Fruit fly (Drosophila melanogaster) whole organism, embryonic: ENCODE data around the gene Max.

ENCODE experiments used
- Asciz ChIP-seq: fragments of 200-800 bp; sonication (Bioruptor generic); optimal IDR thresholded peaks from 2 replicates; lab custom pipeline; 2017; ENCODE audit warnings: missing biosample characterization, mild to moderate bottlenecking, missing genetic modification characterization, missing genetic modification reagents
- Blimp-1 ChIP-seq: fragments of 200-800 bp; sonication (Bioruptor generic); optimal IDR thresholded peaks from 3 replicates; lab custom pipeline; 2018; ENCODE audit warnings: missing biosample characterization, missing genetic modification characterization, mild to moderate bottlenecking, moderate library complexity, missing genetic modification reagents
- C15 ChIP-seq: fragments of 200-800 bp; sonication (Bioruptor generic); IDR thresholded peaks from 3 replicates; pipeline ENCODE4 v1.3.6; 2022; ENCODE audit warnings: missing biosample characterization, missing genetic modification characterization
- CG11456 ChIP-seq: fragments of 200-800 bp; sonication (Bioruptor generic); IDR thresholded peaks from 3 replicates; pipeline ENCODE4 v1.3.6; 2022; ENCODE audit warnings: missing biosample characterization, missing genetic modification characterization
- CG12659 ChIP-seq: fragments of 200-800 bp; sonication (Bioruptor generic); optimal IDR thresholded peaks from 3 replicates; lab custom pipeline; 2017; ENCODE audit warnings: mild to moderate bottlenecking, missing biosample characterization, missing genetic modification reagents, missing genetic modification characterization
- CG12769 ChIP-seq: fragments of 200-800 bp; sonication (Bioruptor generic); optimal IDR thresholded peaks from 2 replicates; lab custom pipeline; 2019; ENCODE audit warnings: missing biosample characterization, mild to moderate bottlenecking, missing genetic modification characterization, moderate library complexity
- CG17328 ChIP-seq: fragments of 200-800 bp; sonication (Bioruptor generic); IDR thresholded peaks from 2 replicates; pipeline ENCODE4 v1.3.6; 2022; ENCODE audit warnings: missing biosample characterization, missing genetic modification characterization
- CG17802 ChIP-seq: fragments of 200-800 bp; sonication (Bioruptor generic); optimal IDR thresholded peaks from 2 replicates; lab custom pipeline; 2018; ENCODE audit warnings: missing biosample characterization, mild to moderate bottlenecking, missing genetic modification characterization, moderate library complexity
- CG2678 ChIP-seq: fragments of 200-800 bp; sonication (Bioruptor generic); optimal IDR thresholded peaks from 3 replicates; lab custom pipeline; 2019; ENCODE audit warnings: missing biosample characterization, mild to moderate bottlenecking, missing genetic modification characterization, moderate library complexity
- CG32532 ChIP-seq: fragments of 200-800 bp; sonication (Bioruptor generic); IDR thresholded peaks from 2 replicates; pipeline ENCODE4 v1.3.6; 2022; ENCODE audit warnings: missing biosample characterization, missing genetic modification characterization
- CG32767 ChIP-seq: fragments of 200-800 bp; sonication (Bioruptor generic); IDR thresholded peaks from 2 replicates; pipeline ENCODE4 v1.3.6; 2022; ENCODE audit warnings: missing biosample characterization, missing genetic modification characterization
- CG34422 ChIP-seq: fragments of 200-800 bp; sonication (Bioruptor generic); IDR thresholded peaks from 3 replicates; pipeline ENCODE4 v1.3.6; 2022; ENCODE audit warnings: missing biosample characterization, missing genetic modification characterization
- CG3995 ChIP-seq: fragments of 200-800 bp; sonication (Bioruptor generic); optimal IDR thresholded peaks from 3 replicates; lab custom pipeline; 2016; ENCODE audit warnings: missing biosample characterization, missing genetic modification characterization
- CG6254 ChIP-seq: fragments of 200-800 bp; sonication (Bioruptor generic); optimal IDR thresholded peaks from 3 replicates; lab custom pipeline; 2017; ENCODE audit warnings: mild to moderate bottlenecking, missing biosample characterization, missing genetic modification reagents, missing genetic modification characterization
- CG6683 ChIP-seq: fragments of 200-800 bp; sonication (Bioruptor generic); optimal IDR thresholded peaks from 2 replicates; lab custom pipeline; 2017; ENCODE audit warnings: missing biosample characterization, mild to moderate bottlenecking, missing genetic modification characterization, missing genetic modification reagents
- CG7357 ChIP-seq: fragments of 200-800 bp; sonication (Bioruptor generic); IDR thresholded peaks from 3 replicates; pipeline ENCODE4 v1.3.6; 2022; ENCODE audit warnings: missing biosample characterization, missing genetic modification characterization
- CG8359 ChIP-seq: fragments of 200-800 bp; sonication (Bioruptor generic); optimal IDR thresholded peaks from 2 replicates; lab custom pipeline; 2017; ENCODE audit warnings: missing biosample characterization, mild to moderate bottlenecking, missing genetic modification characterization, borderline replicate concordance
- D ChIP-seq, 2 experiments: fragments of 200-800 bp in 1 of 2; fragments of >200 bp in 1 of 2; sonication (Bioruptor generic) in 1 of 2; optimal IDR thresholded peaks; 2 replicates in 1 of 2; 3 replicates in 1 of 2; lab custom pipeline; 2017; ENCODE audit warnings: mild to moderate bottlenecking in 1 of 2, missing biosample characterization in 1 of 2, missing genetic modification characterization in 1 of 2, missing genetic modification reagents in 1 of 2
- Dad ChIP-seq: fragments of 200-800 bp; sonication (Bioruptor generic); optimal IDR thresholded peaks from 3 replicates; lab custom pipeline; 2016; ENCODE audit warnings: missing biosample characterization, missing genetic modification characterization
- Deaf1 ChIP-seq: fragments of 200-800 bp; optimal IDR thresholded peaks from 3 replicates; lab custom pipeline; 2019; ENCODE audit warnings: missing biosample characterization, mild to moderate bottlenecking, missing genetic modification characterization, moderate library complexity
- Fer1 ChIP-seq: fragments of 200-800 bp; sonication (Bioruptor generic); optimal IDR thresholded peaks from 2 replicates; lab custom pipeline; 2017; ENCODE audit warnings: missing biosample characterization, mild to moderate bottlenecking, missing genetic modification characterization
- Gsc ChIP-seq: fragments of 200-800 bp; sonication (Bioruptor generic); IDR thresholded peaks from 2 replicates; pipeline ENCODE4 v1.3.6; 2022; ENCODE audit warnings: missing biosample characterization, missing genetic modification characterization
- HLHmδ ChIP-seq: fragments of 200-800 bp; sonication (Bioruptor generic); optimal IDR thresholded peaks from 2 replicates; lab custom pipeline; 2018; ENCODE audit warnings: missing biosample characterization, mild to moderate bottlenecking, missing genetic modification characterization, moderate library complexity
- Lim3 ChIP-seq: fragments of 200-800 bp; sonication (Bioruptor generic); IDR thresholded peaks from 2 replicates; pipeline ENCODE4 v1.3.6; 2022; ENCODE audit warnings: missing biosample characterization, missing genetic modification characterization
- NC2β ChIP-seq: fragments of 200-800 bp; sonication (Bioruptor generic); optimal IDR thresholded peaks from 2 replicates; lab custom pipeline; 2016; ENCODE audit warnings: missing biosample characterization, missing genetic modification characterization
- Nf-YA ChIP-seq: fragments of 200-800 bp; sonication (Bioruptor generic); IDR thresholded peaks from 2 replicates; pipeline ENCODE4 v1.3.6; 2022; ENCODE audit warnings: missing biosample characterization, missing genetic modification characterization
- Rfx ChIP-seq: fragments of 200-800 bp; sonication (Bioruptor generic); IDR thresholded peaks from 2 replicates; pipeline ENCODE4 v1.3.6; 2022; ENCODE audit warnings: missing biosample characterization, missing genetic modification characterization
- Spps ChIP-seq: fragments of 200-800 bp; sonication (Bioruptor generic); optimal IDR thresholded peaks from 2 replicates; lab custom pipeline; 2018; ENCODE audit warnings: missing biosample characterization, mild to moderate bottlenecking, missing genetic modification characterization
- Trl ChIP-seq, 3 experiments: fragments of >200 bp in 2 of 3; fragments of 200-800 bp in 1 of 3; sonication (Bioruptor generic) in 1 of 3; optimal IDR thresholded peaks; 2 replicates in 1 of 3; 3 replicates in 2 of 3; lab custom pipeline; 2016 to 2017; ENCODE audit warnings: missing biosample characterization in 1 of 3, missing genetic modification characterization in 1 of 3
- Vsx1 ChIP-seq: fragments of 200-800 bp; sonication (Bioruptor generic); optimal IDR thresholded peaks from 2 replicates; lab custom pipeline; 2017; ENCODE audit warnings: missing biosample characterization, mild to moderate bottlenecking, missing genetic modification characterization, missing genetic modification reagents
- abd-A ChIP-seq: fragments of 200-800 bp; sonication (Bioruptor generic); optimal IDR thresholded peaks from 3 replicates; lab custom pipeline; 2019; ENCODE audit warnings: missing biosample characterization, mild to moderate bottlenecking, missing genetic modification characterization, moderate library complexity
- amos ChIP-seq: fragments of 200-800 bp; sonication (Bioruptor generic); IDR thresholded peaks from 2 replicates; pipeline ENCODE4 v1.3.6; 2022; ENCODE audit warnings: missing biosample characterization, missing genetic modification characterization; ENCODE audit not compliant: partially characterized antibody
- az2 ChIP-seq: fragments of 200-800 bp; sonication (Bioruptor generic); optimal IDR thresholded peaks from 3 replicates; lab custom pipeline; 2016; ENCODE audit warnings: missing biosample characterization, missing genetic modification characterization
- bcd ChIP-seq: fragments of 200-800 bp; sonication (Bioruptor generic); optimal IDR thresholded peaks from 2 replicates; lab custom pipeline; 2017; ENCODE audit warnings: missing biosample characterization, mild to moderate bottlenecking, missing genetic modification characterization
- cad ChIP-seq: fragments of >200 bp; optimal IDR thresholded peaks from 2 replicates; lab custom pipeline; 2017; ENCODE audit warnings: missing biosample characterization, missing genetic modification characterization
- dmrt11E ChIP-seq: fragments of 200-800 bp; sonication (Bioruptor generic); optimal IDR thresholded peaks from 3 replicates; lab custom pipeline; 2018; ENCODE audit warnings: missing biosample characterization, mild to moderate bottlenecking, missing genetic modification characterization, moderate library complexity
- eyg ChIP-seq: fragments of 200-800 bp; sonication (Bioruptor generic); optimal IDR thresholded peaks from 3 replicates; lab custom pipeline; 2016; ENCODE audit warnings: missing biosample characterization, missing genetic modification characterization
- fru ChIP-seq: fragments of >200 bp; optimal IDR thresholded peaks from 2 replicates; lab custom pipeline; 2017
- gcm2 ChIP-seq: fragments of 200-800 bp; sonication (Bioruptor generic); optimal IDR thresholded peaks from 2 replicates; lab custom pipeline; 2016; ENCODE audit warnings: missing biosample characterization, missing genetic modification characterization
- jigr1 ChIP-seq: fragments of 200-800 bp; sonication (Bioruptor generic); IDR thresholded peaks from 3 replicates; pipeline ENCODE4 v1.3.6; 2022; ENCODE audit warnings: missing biosample characterization, missing genetic modification characterization
- mld ChIP-seq: fragments of 200-800 bp; sonication (Bioruptor generic); IDR thresholded peaks from 3 replicates; pipeline ENCODE4 v1.3.6; 2022; ENCODE audit warnings: missing biosample characterization, missing genetic modification characterization; ENCODE audit not compliant: partially characterized antibody
- onecut ChIP-seq: fragments of 200-800 bp; sonication (Bioruptor generic); IDR thresholded peaks from 2 replicates; pipeline ENCODE4 v1.3.6; 2022; ENCODE audit warnings: missing biosample characterization, missing genetic modification characterization
- org-1 ChIP-seq: fragments of 200-800 bp; sonication (Bioruptor generic); optimal IDR thresholded peaks from 2 replicates; lab custom pipeline; 2017; ENCODE audit warnings: missing biosample characterization, missing genetic modification characterization
- salm ChIP-seq: fragments of 200-800 bp; sonication (Bioruptor generic); optimal IDR thresholded peaks from 2 replicates; lab custom pipeline; 2018; ENCODE audit warnings: missing biosample characterization, mild to moderate bottlenecking, missing genetic modification characterization
- stc ChIP-seq: fragments of 200-800 bp; sonication (Bioruptor generic); IDR thresholded peaks from 2 replicates; pipeline ENCODE4 v1.3.6; 2022; ENCODE audit warnings: missing biosample characterization, missing genetic modification characterization
- tio ChIP-seq: fragments of 200-800 bp; sonication (Bioruptor generic); optimal IDR thresholded peaks from 2 replicates; lab custom pipeline; 2017; ENCODE audit warnings: missing biosample characterization, missing genetic modification characterization, inconsistent platforms
- toy ChIP-seq: fragments of 200-800 bp; sonication (Bioruptor generic); IDR thresholded peaks from 2 replicates; pipeline ENCODE4 v1.3.6; 2022; ENCODE audit warnings: missing biosample characterization, missing genetic modification characterization
- ttk ChIP-seq: fragments of 200-800 bp; sonication (Bioruptor generic); IDR thresholded peaks from 2 replicates; pipeline ENCODE4 v2.1.2; 2022; ENCODE audit warnings: missing biosample characterization, missing genetic modification characterization
- tx ChIP-seq: fragments of 200-800 bp; sonication (Bioruptor generic); optimal IDR thresholded peaks from 2 replicates; lab custom pipeline; 2016; ENCODE audit warnings: missing biosample characterization, missing genetic modification characterization

The Max gene

dm6 chr3L:19254715-19255428 is 9.1 kb downstream of the Max start, which contains the start of the genes mRpL21 and rept (continued):
- TF ChIP-seq D (optimal IDR thresholded peaks at IDR 0.05; lab: Kevin White, UChicago): no peak
- TF ChIP-seq D (GFP tag; optimal IDR thresholded peaks at IDR 0.05; lab: Kevin White, UChicago): peak; percentile 11
- TF ChIP-seq fru (lab: Kevin White, UChicago): no peak
- peak; percentile 29 for TF ChIP-seq org-1 (GFP tag; lab: Kevin White, UChicago)
- TF ChIP-seq Vsx1 (GFP tag; lab: Kevin White, UChicago): no peak
- TF ChIP-seq C15 (GFP tag; lab: Robert Waterston, UW): no peak
- no peak for TF ChIP-seq Trl (optimal IDR thresholded peaks at IDR 0.05; lab: Kevin White, UChicago)
- peak; percentile 33 for TF ChIP-seq Trl (GFP tag; optimal IDR thresholded peaks at IDR 0.05; lab: Kevin White, UChicago)
- no peak for TF ChIP-seq CG7357 (GFP tag; lab: Robert Waterston, UW)
- TF ChIP-seq onecut (GFP tag; lab: Robert Waterston, UW): 0 out of 2 replicates have a peak, but pooled peaks have one; percentile 15
- TF ChIP-seq Asciz (GFP tag; lab: Kevin White, UChicago): no peak
- TF ChIP-seq bcd (GFP tag; lab: Kevin White, UChicago): peak; percentile 45
- peak; percentile 31 for TF ChIP-seq CG6254 (GFP tag; lab: Kevin White, UChicago)
- peak; percentile 42 for TF ChIP-seq CG32532 (GFP tag; lab: Robert Waterston, UW)
- no peak for TF ChIP-seq abd-A (tag; lab: Kevin White, UChicago)
- 0 out of 2 replicates have a peak, but pooled peaks have one; percentile 6 for TF ChIP-seq stc
- TF ChIP-seq CG12659 (GFP tag; lab: Kevin White, UChicago): peak; percentile 67
- no peak for TF ChIP-seq Lim3 (GFP tag; lab: Robert Waterston, UW)
- TF ChIP-seq Deaf1 (tag; lab: Kevin White, UChicago): peak; percentile 6
- TF ChIP-seq amos: no peak
- no peak for TF ChIP-seq Gsc (GFP tag; lab: Robert Waterston, UW)
- TF ChIP-seq Rfx (GFP tag; lab: Robert Waterston, UW): peak; percentile 77
- peak; percentile 49 for TF ChIP-seq Dad
- no peak for TF ChIP-seq CG17802 (tag; lab: Kevin White, UChicago)
- TF ChIP-seq tio (GFP tag; lab: Kevin White, UChicago): no peak
- TF ChIP-seq eyg (GFP tag; lab: Kevin White, UChicago): no peak
- no peak for TF ChIP-seq HLHmδ (GFP tag; lab: Kevin White, UChicago)
- no peak for TF ChIP-seq toy
- no peak for TF ChIP-seq Spps (tag; lab: Kevin White, UChicago)
- TF ChIP-seq Fer1: peak; percentile 77
- no peak for TF ChIP-seq mld (GFP tag; lab: Robert Waterston, UW)
- peak; percentile 59; the same call in 1 of the 3 replicates for TF ChIP-seq CG34422
- TF ChIP-seq CG8359 (GFP tag; lab: Kevin White, UChicago): no peak
- peak; percentile 50 for TF ChIP-seq tx
- peak; percentile 5; the same call in 1 of the 2 replicates for TF ChIP-seq ttk (GFP tag; lab: Robert Waterston, UW)
- TF ChIP-seq jigr1: no peak
- TF ChIP-seq Nf-YA (GFP tag; lab: Robert Waterston, UW): no peak
- peak; percentile 11 for TF ChIP-seq NC2β (GFP tag; lab: Kevin White, UChicago)
- peak; percentile 51 for TF ChIP-seq az2
- TF ChIP-seq CG11456 (GFP tag; lab: Robert Waterston, UW): peak; percentile 54; the same call in 1 of the 3 replicates
- peak; percentile 55 for TF ChIP-seq CG2678 (tag; lab: Kevin White, UChicago)
- TF ChIP-seq cad (GFP tag; lab: Kevin White, UChicago): no peak
- peak; percentile 57; the same call in 1 of the 2 replicates for TF ChIP-seq CG17328 (GFP tag; lab: Robert Waterston, UW)
- TF ChIP-seq salm (tag; lab: Kevin White, UChicago): no peak
- peak; percentile 68 for TF ChIP-seq CG12769
- no peak for TF ChIP-seq Blimp-1 (GFP tag; lab: Kevin White, UChicago)
- peak; percentile 10 for TF ChIP-seq gcm2 (GFP tag; lab: Kevin White, UChicago)
- no peak for TF ChIP-seq CG6683
- TF ChIP-seq CG3995 (GFP tag; lab: Kevin White, UChicago): no peak
- TF ChIP-seq dmrt11E: no peak
- TF ChIP-seq CG32767 (GFP tag; lab: Robert Waterston, UW): no peak
